Fruit fly (Drosophila melanogaster): Measurements from ENCODE around the gene CG10600.

The CG10600 gene

dm6 chr2L:18881014-18881660 is 41.7 kb upstream of the CG10600 start, which contains the start of gene tup (continued):
- peak; percentile 72 for TF ChIP-seq Med (GFP tag)
- no peak for TF ChIP-seq wek (GFP tag; optimal IDR thresholded peaks at IDR 0.05)
- TF ChIP-seq bigmax (GFP tag; optimal IDR thresholded peaks at IDR 0.05) = no peak
- TF ChIP-seq HLHmδ (GFP tag; optimal IDR thresholded peaks at IDR 0.05) = peak; percentile 41
- no peak for TF ChIP-seq CG2678 (tag; optimal IDR thresholded peaks at IDR 0.05)
- TF ChIP-seq CG42726 (GFP tag; IDR thresholded peaks at IDR 0.05; ENCODE audit: partially characterized antibody) = peak; percentile 43; the same call in 1 of the 2 replicates
- TF ChIP-seq CG17328 (GFP tag; IDR thresholded peaks at IDR 0.05) = peak; percentile 46
- TF ChIP-seq CG7928 (GFP tag; optimal IDR thresholded peaks at IDR 0.05) = no peak
- TF ChIP-seq lbe (GFP tag; optimal IDR thresholded peaks at IDR 0.05) = no peak
- TF ChIP-seq MBD-R2 (GFP tag; IDR thresholded peaks at IDR 0.05) = no peak
- TF ChIP-seq oc (tag; optimal IDR thresholded peaks at IDR 0.05) = peak; percentile 29
- no peak for TF ChIP-seq CG2202 (tag; optimal IDR thresholded peaks at IDR 0.05)
- no peak for TF ChIP-seq Lpt (GFP tag; optimal IDR thresholded peaks at IDR 0.05)
- TF ChIP-seq CG43689 (GFP tag; IDR thresholded peaks at IDR 0.05) = no peak
- TF ChIP-seq Dref (GFP tag; IDR thresholded peaks at IDR 0.05) = no peak
- no peak for TF ChIP-seq otp (GFP tag; IDR thresholded peaks at IDR 0.05)
- peak; percentile 29 for TF ChIP-seq esg (GFP tag; conservative IDR thresholded peaks at IDR 0.05)
- TF ChIP-seq bcd (GFP tag; optimal IDR thresholded peaks at IDR 0.05) = no peak
- TF ChIP-seq rib (GFP tag; IDR thresholded peaks at IDR 0.05) = no peak
- TF ChIP-seq Atf6 (GFP tag; IDR thresholded peaks at IDR 0.05) = 0 out of 2 replicates have a peak, but pooled peaks have one; percentile 24
- TF ChIP-seq sna (GFP tag; IDR thresholded peaks at IDR 0.05; ENCODE audit: partially characterized antibody) = 0 out of 2 replicates have a peak, but pooled peaks have one; percentile 39
- no peak for TF ChIP-seq hb (GFP tag; IDR thresholded peaks at IDR 0.05; ENCODE audit: partially characterized antibody)
- no peak for TF ChIP-seq H2.0 (GFP tag; IDR thresholded peaks at IDR 0.05)
- peak; percentile 27 for TF ChIP-seq sd (tag; optimal IDR thresholded peaks at IDR 0.05)
- peak; percentile 17; the same call in 1 of the 2 replicates for TF ChIP-seq Awh (GFP tag; IDR thresholded peaks at IDR 0.05)
- TF ChIP-seq CG6272 (GFP tag; IDR thresholded peaks at IDR 0.05) = no peak
- no peak for TF ChIP-seq CG10979 (tag; optimal IDR thresholded peaks at IDR 0.05)
- no peak for TF ChIP-seq lov (optimal IDR thresholded peaks at IDR 0.05)
- 0 out of 3 replicates have a peak, but pooled peaks have one; percentile 63 for TF ChIP-seq lov (GFP tag; IDR thresholded peaks at IDR 0.05)
- TF ChIP-seq org-1 (GFP tag; optimal IDR thresholded peaks at IDR 0.05) = no peak
- 0 out of 2 replicates have a peak, but pooled peaks have one; percentile 10 for TF ChIP-seq HLH3B (GFP tag; IDR thresholded peaks at IDR 0.05)
- no peak for TF ChIP-seq Taf1 (GFP tag; IDR thresholded peaks at IDR 0.05)
- TF ChIP-seq tio (GFP tag; optimal IDR thresholded peaks at IDR 0.05) = no peak
- TF ChIP-seq vvl (GFP tag; IDR thresholded peaks at IDR 0.05) = peak; percentile 55
- peak; percentile 99 for TF ChIP-seq Nf-YC (tag; optimal IDR thresholded peaks at IDR 0.05)
- no peak for TF ChIP-seq Mrtf (GFP tag; IDR thresholded peaks at IDR 0.05)
- TF ChIP-seq B-H2 (GFP tag; optimal IDR thresholded peaks at IDR 0.05) = no peak
- TF ChIP-seq CG32532 (GFP tag; IDR thresholded peaks at IDR 0.05) = 0 out of 2 replicates have a peak, but pooled peaks have one; percentile 11
- TF ChIP-seq Bdp1 (GFP tag; optimal IDR thresholded peaks at IDR 0.05) = no peak
- no peak for TF ChIP-seq D19B (GFP tag; optimal IDR thresholded peaks at IDR 0.05)
- TF ChIP-seq Opbp (GFP tag; IDR thresholded peaks at IDR 0.05; ENCODE audit: partially characterized antibody) = peak; percentile 31; the same call in 2 of the 3 replicates
- no peak for TF ChIP-seq Doc3 (GFP tag; IDR thresholded peaks at IDR 0.05; ENCODE audit: partially characterized antibody)
- TF ChIP-seq CG15601 (tag; optimal IDR thresholded peaks at IDR 0.05) = no peak
- TF ChIP-seq CG17385 (GFP tag; optimal IDR thresholded peaks at IDR 0.05) = no peak
- TF ChIP-seq Dad (GFP tag; optimal IDR thresholded peaks at IDR 0.05) = no peak
- no peak for TF ChIP-seq Ada2b (GFP tag; IDR thresholded peaks at IDR 0.05)
- no peak for TF ChIP-seq cwo (GFP tag; optimal IDR thresholded peaks at IDR 0.05)
- no peak; the same call in 2 of the 3 replicates for TF ChIP-seq tgo (GFP tag; IDR thresholded peaks at IDR 0.05)
- TF ChIP-seq Chrac-16 (GFP tag; optimal IDR thresholded peaks at IDR 0.05) = no peak
- TF ChIP-seq Aef1 (GFP tag; IDR thresholded peaks at IDR 0.05) = no peak

All from whole organism, embryonic.